Fruit fly (Drosophila melanogaster) whole organism, embryonic: Measurements from ENCODE around the gene CG11030.

ENCODE experiments used
- C15 ChIP-seq: fragments of 200-800 bp; sonication (Bioruptor generic); IDR thresholded peaks from 3 replicates; pipeline ENCODE4 v1.3.6; 2022; ENCODE audit warnings: missing biosample characterization, missing genetic modification characterization
- CG15696 ChIP-seq: fragments of 200-800 bp; sonication (Bioruptor generic); optimal IDR thresholded peaks from 2 replicates; lab custom pipeline; 2019; ENCODE audit warnings: missing biosample characterization, mild to moderate bottlenecking, missing genetic modification characterization, moderate library complexity
- CG16813 ChIP-seq: fragments of 200-800 bp; sonication (Bioruptor generic); IDR thresholded peaks from 3 replicates; pipeline ENCODE4 v1.3.6; 2022; ENCODE audit warnings: missing biosample characterization, missing genetic modification characterization; ENCODE audit not compliant: partially characterized antibody
- CG1832 ChIP-seq: fragments of 200-800 bp; sonication (Bioruptor generic); optimal IDR thresholded peaks from 2 replicates; lab custom pipeline; 2017; ENCODE audit warnings: missing biosample characterization, mild to moderate bottlenecking, missing genetic modification characterization, inconsistent platforms
- CG18599 ChIP-seq: fragments of 200-800 bp; sonication (Bioruptor generic); optimal IDR thresholded peaks from 3 replicates; lab custom pipeline; 2017; ENCODE audit warnings: missing biosample characterization, missing genetic modification characterization, mild to moderate bottlenecking, moderate library complexity, missing genetic modification reagents
- Sin3A ChIP-seq: fragments of >200 bp; optimal IDR thresholded peaks from 2 replicates; lab custom pipeline; 2018
- eyg ChIP-seq: fragments of 200-800 bp; sonication (Bioruptor generic); optimal IDR thresholded peaks from 3 replicates; lab custom pipeline; 2016; ENCODE audit warnings: missing biosample characterization, missing genetic modification characterization
- luna ChIP-seq: fragments of 200-800 bp; sonication (Bioruptor generic); optimal IDR thresholded peaks from 2 replicates; lab custom pipeline; 2016; ENCODE audit warnings: missing biosample characterization, missing genetic modification characterization
- pb ChIP-seq: fragments of 200-800 bp; sonication (Bioruptor generic); optimal IDR thresholded peaks from 3 replicates; lab custom pipeline; 2016; ENCODE audit warnings: missing biosample characterization, missing genetic modification characterization
- shn ChIP-seq: fragments of 200-800 bp; sonication (Bioruptor generic); optimal IDR thresholded peaks from 3 replicates; lab custom pipeline; 2016; ENCODE audit warnings: missing biosample characterization, missing genetic modification characterization

DNA sequence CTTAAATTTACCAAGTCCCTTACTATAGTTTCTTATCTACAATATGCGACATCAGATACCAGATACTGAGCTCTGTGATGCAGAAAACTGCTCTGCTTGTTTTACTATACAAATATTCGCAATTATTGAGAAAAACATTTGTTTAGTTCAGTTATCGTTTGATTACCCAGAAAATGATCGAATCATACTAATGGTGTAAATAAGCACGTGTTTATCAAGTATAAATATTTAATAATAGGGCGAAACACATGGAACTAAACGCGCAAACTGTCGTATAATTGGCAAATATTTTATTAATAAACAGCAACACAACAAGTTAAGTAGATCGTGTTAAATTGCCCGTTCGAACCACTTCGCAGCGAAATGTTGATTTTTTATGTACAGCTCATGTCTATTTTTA, 73.5 kb downstream of the CG11030 start:
- TF ChIP-seq CG15696 (tag; lab: Kevin White, UChicago) (no peak), shn (GFP tag; lab: Kevin White, UChicago) (no peak), CG18599 (peak; percentile 68), CG1832 (GFP tag; lab: Kevin White, UChicago) (no peak), C15 (GFP tag; lab: Robert Waterston, UW) (0 out of 3 replicates have a peak, but pooled peaks have one; percentile 60), luna (GFP tag; lab: Kevin White, UChicago) (no peak), CG16813 (GFP tag; lab: Robert Waterston, UW) (no peak), pb (no peak), eyg (no peak), Sin3A (lab: Kevin White, UChicago) (no peak)
